Fruit fly (Drosophila melanogaster) whole organism, embryonic: ENCODE data around the gene CG33095.

Source experiments
- Atf-2 ChIP-seq: fragments of 200-800 bp; sonication (Bioruptor generic); optimal IDR thresholded peaks from 2 replicates; lab custom pipeline; 2016; ENCODE audit warnings: missing biosample characterization, missing genetic modification characterization
- Bgb ChIP-seq: fragments of 200-800 bp; sonication (Bioruptor generic); IDR thresholded peaks from 2 replicates; pipeline ENCODE4 v1.3.6; 2022; ENCODE audit warnings: missing biosample characterization, missing genetic modification characterization; ENCODE audit not compliant: partially characterized antibody
- Blimp-1 ChIP-seq: fragments of 200-800 bp; sonication (Bioruptor generic); optimal IDR thresholded peaks from 3 replicates; lab custom pipeline; 2018; ENCODE audit warnings: missing biosample characterization, missing genetic modification characterization, mild to moderate bottlenecking, moderate library complexity, missing genetic modification reagents
- CG12299 ChIP-seq: fragments of 200-800 bp; sonication (Bioruptor generic); optimal IDR thresholded peaks from 2 replicates; lab custom pipeline; 2018; ENCODE audit warnings: missing biosample characterization, mild to moderate bottlenecking, missing genetic modification characterization
- CG12769 ChIP-seq: fragments of 200-800 bp; sonication (Bioruptor generic); optimal IDR thresholded peaks from 2 replicates; lab custom pipeline; 2019; ENCODE audit warnings: missing biosample characterization, mild to moderate bottlenecking, missing genetic modification characterization, moderate library complexity
- CG13296 ChIP-seq: fragments of 200-800 bp; sonication (Bioruptor generic); optimal IDR thresholded peaks from 3 replicates; lab custom pipeline; 2018; ENCODE audit warnings: missing biosample characterization, mild to moderate bottlenecking, missing genetic modification characterization
- CG14050 ChIP-seq: fragments of 200-800 bp; sonication (Bioruptor generic); IDR thresholded peaks from 3 replicates; pipeline ENCODE4 v1.3.6; 2022; ENCODE audit warnings: missing biosample characterization, missing genetic modification characterization
- CG1603 ChIP-seq: fragments of 200-800 bp; sonication (Bioruptor generic); optimal IDR thresholded peaks from 2 replicates; lab custom pipeline; 2019; ENCODE audit warnings: missing biosample characterization, mild to moderate bottlenecking, missing genetic modification characterization, moderate library complexity
- CG17361 ChIP-seq: fragments of 200-800 bp; sonication (Bioruptor generic); IDR thresholded peaks from 3 replicates; pipeline ENCODE4 v1.3.6; 2022; ENCODE audit warnings: missing biosample characterization, missing genetic modification characterization
- CG17385 ChIP-seq: fragments of 200-800 bp; sonication (Bioruptor generic); optimal IDR thresholded peaks from 3 replicates; lab custom pipeline; 2018; ENCODE audit warnings: missing biosample characterization, mild to moderate bottlenecking, missing genetic modification characterization
- CG30020 ChIP-seq: fragments of 200-800 bp; optimal IDR thresholded peaks from 2 replicates; lab custom pipeline; 2019; ENCODE audit warnings: missing biosample characterization, mild to moderate bottlenecking, missing genetic modification characterization, moderate library complexity
- CG3281 ChIP-seq: fragments of 200-800 bp; sonication (Bioruptor generic); optimal IDR thresholded peaks from 3 replicates; lab custom pipeline; 2017; ENCODE audit warnings: missing biosample characterization, mild to moderate bottlenecking, missing genetic modification characterization
- CG33213 ChIP-seq: fragments of 200-800 bp; sonication (Bioruptor generic); optimal IDR thresholded peaks from 3 replicates; lab custom pipeline; 2016; ENCODE audit warnings: missing biosample characterization, missing genetic modification characterization
- CG34422 ChIP-seq: fragments of 200-800 bp; sonication (Bioruptor generic); IDR thresholded peaks from 3 replicates; pipeline ENCODE4 v1.3.6; 2022; ENCODE audit warnings: missing biosample characterization, missing genetic modification characterization
- CG8089 ChIP-seq: fragments of 200-800 bp; sonication (Bioruptor generic); optimal IDR thresholded peaks from 3 replicates; lab custom pipeline; 2016; ENCODE audit warnings: missing biosample characterization, missing genetic modification characterization
- CG8765 ChIP-seq: fragments of 200-800 bp; sonication (Bioruptor generic); IDR thresholded peaks from 2 replicates; pipeline ENCODE4 v1.3.6; 2022; ENCODE audit warnings: missing biosample characterization, missing genetic modification characterization
- CG8924 ChIP-seq: fragments of 200-800 bp; optimal IDR thresholded peaks from 3 replicates; lab custom pipeline; 2019; ENCODE audit warnings: missing biosample characterization, mild to moderate bottlenecking, missing genetic modification characterization, moderate library complexity
- CG9727 ChIP-seq: fragments of 200-800 bp; sonication (Bioruptor generic); optimal IDR thresholded peaks from 3 replicates; lab custom pipeline; 2017; ENCODE audit warnings: missing biosample characterization, mild to moderate bottlenecking, missing genetic modification characterization
- D ChIP-seq, 2 experiments: fragments of 200-800 bp in 1 of 2; fragments of >200 bp in 1 of 2; sonication (Bioruptor generic) in 1 of 2; optimal IDR thresholded peaks; 2 replicates in 1 of 2; 3 replicates in 1 of 2; lab custom pipeline; 2017; ENCODE audit warnings: mild to moderate bottlenecking in 1 of 2, missing biosample characterization in 1 of 2, missing genetic modification characterization in 1 of 2, missing genetic modification reagents in 1 of 2
- D19B ChIP-seq: fragments of 200-800 bp; sonication (Bioruptor generic); optimal IDR thresholded peaks from 2 replicates; lab custom pipeline; 2017; ENCODE audit warnings: missing biosample characterization, mild to moderate bottlenecking, missing genetic modification characterization
- Dek ChIP-seq: fragments of 200-800 bp; sonication (Bioruptor generic); optimal IDR thresholded peaks from 3 replicates; lab custom pipeline; 2019; ENCODE audit warnings: missing biosample characterization, mild to moderate bottlenecking, missing genetic modification characterization, moderate library complexity
- Drgx ChIP-seq: fragments of 200-800 bp; sonication (Bioruptor generic); IDR thresholded peaks from 2 replicates; pipeline ENCODE4 v1.3.6; 2022; ENCODE audit warnings: missing biosample characterization, missing genetic modification characterization
- GATAe ChIP-seq: fragments of 200-800 bp; sonication (Bioruptor generic); conservative IDR thresholded peaks from 2 replicates; pipeline ENCODE4 v1.3.6; 2022; ENCODE audit warnings: missing biosample characterization, missing genetic modification characterization
- H15 ChIP-seq: fragments of 200-800 bp; sonication (Bioruptor generic); IDR thresholded peaks from 3 replicates; pipeline ENCODE4 v1.3.6; 2022; ENCODE audit warnings: missing biosample characterization, missing genetic modification characterization
- HmgD ChIP-seq: fragments of 200-800 bp; sonication (Bioruptor generic); optimal IDR thresholded peaks from 3 replicates; lab custom pipeline; 2016; ENCODE audit warnings: missing biosample characterization, missing genetic modification characterization
- Hmr ChIP-seq: fragments of 200-800 bp; sonication (Bioruptor generic); optimal IDR thresholded peaks from 3 replicates; lab custom pipeline; 2017; ENCODE audit warnings: mild to moderate bottlenecking, missing biosample characterization, missing genetic modification reagents, missing genetic modification characterization
- Meics ChIP-seq: fragments of 200-800 bp; sonication (Bioruptor generic); optimal IDR thresholded peaks from 2 replicates; lab custom pipeline; 2017; ENCODE audit warnings: missing biosample characterization, mild to moderate bottlenecking, missing genetic modification characterization
- NC2β ChIP-seq: fragments of 200-800 bp; sonication (Bioruptor generic); optimal IDR thresholded peaks from 2 replicates; lab custom pipeline; 2016; ENCODE audit warnings: missing biosample characterization, missing genetic modification characterization
- Nf-YC ChIP-seq: fragments of 200-800 bp; optimal IDR thresholded peaks from 3 replicates; lab custom pipeline; 2019; ENCODE audit warnings: missing biosample characterization, mild to moderate bottlenecking, missing genetic modification characterization, moderate library complexity
- Sin3A ChIP-seq: fragments of >200 bp; optimal IDR thresholded peaks from 2 replicates; lab custom pipeline; 2018
- Sox100B ChIP-seq: fragments of 200-800 bp; sonication (Bioruptor generic); optimal IDR thresholded peaks from 3 replicates; lab custom pipeline; 2018; ENCODE audit warnings: missing biosample characterization, mild to moderate bottlenecking, missing genetic modification characterization
- Xrp1 ChIP-seq: fragments of 200-800 bp; sonication (Bioruptor generic); IDR thresholded peaks from 2 replicates; pipeline ENCODE4 v1.3.6; 2022; ENCODE audit warnings: missing biosample characterization, missing genetic modification characterization
- ab ChIP-seq: fragments of 200-800 bp; sonication (Bioruptor generic); optimal IDR thresholded peaks from 2 replicates; lab custom pipeline; 2016; ENCODE audit warnings: missing biosample characterization, missing genetic modification characterization
- ash1 ChIP-seq: fragments of 200-800 bp; sonication (Bioruptor generic); optimal IDR thresholded peaks from 2 replicates; lab custom pipeline; 2018; ENCODE audit warnings: missing biosample characterization, mild to moderate bottlenecking, missing genetic modification characterization
- bab2 ChIP-seq: fragments of 200-800 bp; sonication (Bioruptor generic); optimal IDR thresholded peaks from 2 replicates; lab custom pipeline; 2016; ENCODE audit warnings: missing biosample characterization, missing genetic modification characterization
- ci ChIP-seq: fragments of 200-800 bp; sonication (Bioruptor generic); IDR thresholded peaks from 3 replicates; pipeline ENCODE4 v1.3.6; 2022; ENCODE audit warnings: missing biosample characterization, missing genetic modification characterization
- da ChIP-seq: fragments of 200-800 bp; sonication (Bioruptor generic); optimal IDR thresholded peaks from 2 replicates; lab custom pipeline; 2016; ENCODE audit warnings: missing biosample characterization, missing genetic modification characterization
- dan ChIP-seq: fragments of 200-800 bp; sonication (Bioruptor generic); IDR thresholded peaks from 2 replicates; pipeline ENCODE4 v1.3.6; 2022; ENCODE audit warnings: missing biosample characterization, missing genetic modification characterization
- fd102C ChIP-seq: fragments of 200-800 bp; sonication (Bioruptor generic); optimal IDR thresholded peaks from 2 replicates; lab custom pipeline; 2018; ENCODE audit warnings: missing biosample characterization, mild to moderate bottlenecking, missing genetic modification characterization, moderate library complexity
- gcm2 ChIP-seq: fragments of 200-800 bp; sonication (Bioruptor generic); optimal IDR thresholded peaks from 2 replicates; lab custom pipeline; 2016; ENCODE audit warnings: missing biosample characterization, missing genetic modification characterization
- jigr1 ChIP-seq: fragments of 200-800 bp; sonication (Bioruptor generic); IDR thresholded peaks from 3 replicates; pipeline ENCODE4 v1.3.6; 2022; ENCODE audit warnings: missing biosample characterization, missing genetic modification characterization
- jing ChIP-seq: fragments of 200-800 bp; sonication (Bioruptor generic); optimal IDR thresholded peaks from 2 replicates; lab custom pipeline; 2018; ENCODE audit warnings: missing biosample characterization, mild to moderate bottlenecking, missing genetic modification characterization
- jumu ChIP-seq: fragments of 200-800 bp; sonication (Bioruptor generic); optimal IDR thresholded peaks from 3 replicates; lab custom pipeline; 2016; ENCODE audit warnings: missing biosample characterization, missing genetic modification characterization
- lab ChIP-seq: fragments of 200-800 bp; sonication (Bioruptor generic); optimal IDR thresholded peaks from 3 replicates; lab custom pipeline; 2017; ENCODE audit warnings: missing biosample characterization, missing genetic modification characterization, mild to moderate bottlenecking, moderate library complexity, missing genetic modification reagents
- mirr ChIP-seq: fragments of 200-800 bp; sonication (Bioruptor generic); optimal IDR thresholded peaks from 3 replicates; lab custom pipeline; 2018; ENCODE audit warnings: missing biosample characterization, mild to moderate bottlenecking, missing genetic modification characterization
- schlank ChIP-seq: fragments of 200-800 bp; sonication (Bioruptor generic); optimal IDR thresholded peaks from 2 replicates; lab custom pipeline; 2018; ENCODE audit warnings: missing biosample characterization, mild to moderate bottlenecking, missing genetic modification characterization
- sens ChIP-seq: fragments of 200-800 bp; sonication (Bioruptor generic); peaks from one replicate; lab custom pipeline; 2016; ENCODE audit warnings: missing biosample characterization, missing genetic modification characterization
- seq ChIP-seq: fragments of 200-800 bp; sonication (Bioruptor generic); IDR thresholded peaks from 2 replicates; pipeline ENCODE4 v1.3.6; 2022; ENCODE audit warnings: missing biosample characterization, missing genetic modification characterization
- ssp ChIP-seq: fragments of 200-800 bp; sonication (Bioruptor generic); IDR thresholded peaks from 2 replicates; pipeline ENCODE4 v1.3.6; 2022; ENCODE audit warnings: missing biosample characterization, missing genetic modification characterization
- trh ChIP-seq: fragments of 200-800 bp; sonication (Bioruptor generic); optimal IDR thresholded peaks from 2 replicates; lab custom pipeline; 2016; ENCODE audit warnings: missing biosample characterization, missing genetic modification characterization
- zfh1 ChIP-seq: fragments of 200-800 bp; sonication (Bioruptor generic); IDR thresholded peaks from 3 replicates; pipeline ENCODE4 v1.3.6; 2022; ENCODE audit warnings: missing biosample characterization, missing genetic modification characterization

The CG33095 gene

dm6 chr3R:25049742-25050517 lies 47.5 kb upstream of the CG33095 start (continued):
- no peak for TF ChIP-seq zfh1 (GFP tag; lab: Robert Waterston, UW)
- no peak for TF ChIP-seq dan (GFP tag; lab: Robert Waterston, UW)
- peak; percentile 72 for TF ChIP-seq lab (GFP tag; lab: Kevin White, UChicago)
- no peak for TF ChIP-seq GATAe (GFP tag; lab: Robert Waterston, UW)
- TF ChIP-seq Sox100B (GFP tag; lab: Kevin White, UChicago), result no peak
- no peak for TF ChIP-seq ci (GFP tag; lab: Robert Waterston, UW)
- peak; percentile 73 for TF ChIP-seq CG12769 (tag; lab: Kevin White, UChicago)
- TF ChIP-seq CG8924 (tag; lab: Kevin White, UChicago), result peak; percentile 67
- TF ChIP-seq CG8089 (GFP tag; lab: Kevin White, UChicago), result no peak
- TF ChIP-seq Xrp1 (GFP tag; lab: Robert Waterston, UW), result no peak
- TF ChIP-seq Dek (tag; lab: Kevin White, UChicago), result no peak
- no peak for TF ChIP-seq CG17385 (GFP tag; lab: Kevin White, UChicago)
- peak; percentile 3 for TF ChIP-seq schlank (tag; lab: Kevin White, UChicago)
- TF ChIP-seq CG12299 (tag; lab: Kevin White, UChicago), result no peak
- TF ChIP-seq Bgb, result no peak
- no peak for TF ChIP-seq H15
- TF ChIP-seq trh, result no peak
- TF ChIP-seq mirr (GFP tag; lab: Kevin White, UChicago), result peak; percentile 93
- TF ChIP-seq CG13296, result peak; percentile 49
- TF ChIP-seq CG33213, result no peak
- TF ChIP-seq jing (GFP tag; lab: Kevin White, UChicago), result no peak
- TF ChIP-seq Hmr (GFP tag; lab: Kevin White, UChicago), result peak; percentile 67
- no peak for TF ChIP-seq NC2β (GFP tag; lab: Kevin White, UChicago)
- peak; percentile 33 for TF ChIP-seq CG30020 (tag; lab: Kevin White, UChicago)
- TF ChIP-seq sens (GFP tag; lab: Kevin White, UChicago), result peak; percentile 62
- peak; percentile 44 for TF ChIP-seq CG3281
- TF ChIP-seq CG17361, result no peak
- TF ChIP-seq CG14050 (GFP tag; lab: Robert Waterston, UW), result no peak
- TF ChIP-seq jumu (GFP tag; lab: Kevin White, UChicago), result peak; percentile 17
- TF ChIP-seq Meics (GFP tag; lab: Kevin White, UChicago), result peak; percentile 42
- peak; percentile 27 for TF ChIP-seq gcm2
- TF ChIP-seq CG8765 (GFP tag; lab: Robert Waterston, UW), result no peak
- peak; percentile 8 for TF ChIP-seq CG1603 (tag; lab: Kevin White, UChicago)
- no peak for TF ChIP-seq jigr1 (GFP tag; lab: Robert Waterston, UW)
- TF ChIP-seq fd102C (GFP tag; lab: Kevin White, UChicago), result no peak
- TF ChIP-seq Nf-YC, result peak; percentile 85
- no peak for TF ChIP-seq bab2 (GFP tag; lab: Kevin White, UChicago)
- TF ChIP-seq Sin3A (lab: Kevin White, UChicago), result no peak
- TF ChIP-seq Drgx, result no peak
- no peak for TF ChIP-seq D19B (GFP tag; lab: Kevin White, UChicago)
- no peak for TF ChIP-seq ash1
- TF ChIP-seq ab, result no peak
- TF ChIP-seq seq (GFP tag; lab: Robert Waterston, UW), result no peak
- no peak for TF ChIP-seq da (GFP tag; lab: Kevin White, UChicago)
- no peak for TF ChIP-seq CG9727
- no peak for TF ChIP-seq CG34422 (GFP tag; lab: Robert Waterston, UW)
- TF ChIP-seq Atf-2 (GFP tag; lab: Kevin White, UChicago), result no peak
- peak; percentile 10 for TF ChIP-seq HmgD (GFP tag; lab: Kevin White, UChicago)
- TF ChIP-seq D (optimal IDR thresholded peaks at IDR 0.05; lab: Kevin White, UChicago), result peak; percentile 39
- TF ChIP-seq D (GFP tag; optimal IDR thresholded peaks at IDR 0.05; lab: Kevin White, UChicago), result no peak
- TF ChIP-seq ssp (GFP tag; lab: Robert Waterston, UW), result no peak
- peak; percentile 55 for TF ChIP-seq Blimp-1 (GFP tag; lab: Kevin White, UChicago)
